Fruit fly (Drosophila melanogaster) whole organism: Measurements from ENCODE around the gene Cpr72Ec.

Experiments used
- psq ChIP-seq: fragments of >200 bp; optimal IDR thresholded peaks from 2 replicates; lab custom pipeline; 2017
- usp ChIP-seq: fragments of >200 bp; optimal IDR thresholded peaks from 2 replicates; lab custom pipeline; 2017; ENCODE audit warnings: missing biosample characterization, missing genetic modification characterization, mixed read lengths

DNA sequence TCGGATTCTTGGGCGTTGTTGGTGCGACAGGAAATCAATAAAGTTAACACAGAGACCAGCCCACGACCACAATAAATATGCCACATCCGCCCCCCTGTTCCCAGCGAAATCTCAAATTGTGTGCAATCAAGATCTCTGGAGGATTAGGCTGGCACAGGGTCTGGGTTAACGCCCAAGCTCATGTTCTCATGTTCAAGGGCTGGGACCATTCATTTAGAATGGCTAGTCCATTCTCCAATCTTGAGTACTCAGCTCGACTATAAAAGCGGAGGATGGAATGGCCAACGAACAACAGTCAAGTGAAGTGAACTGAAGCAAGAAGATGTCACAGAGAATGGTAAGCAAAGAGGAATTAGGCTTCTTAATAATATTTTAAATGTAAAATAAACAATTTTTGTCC lies 34.1 kb downstream of the Cpr72Ec start, which contains the start of gene CG13056:
- TF ChIP-seq psq (lab: Kevin White, UChicago) (no peak), usp (GFP tag; lab: Kevin White, UChicago) (no peak)
